Worm (Caenorhabditis elegans): ENCODE results near the gene K02E2.1.

K02E2.1 gene

ce11 chrV:20393773-20394172 lies 42.5 kb downstream of the K02E2.1 start, which contains the start of gene cnc-7:
Gene cnc-7, plus strand, starts transcription at chrV:20394073.
- TF ChIP-seq ceh-13 (GFP tag; optimal IDR thresholded peaks at IDR 0.05) (no peak), flt-1 (GFP tag; IDR thresholded peaks at IDR 0.05) (no peak), tbx-37 (GFP tag; conservative IDR thresholded peaks at IDR 0.05) (no peak), ceh-36 (tag; optimal IDR thresholded peaks at IDR 0.05) (no peak), F13C5.2 (tag; optimal IDR thresholded peaks at IDR 0.05) (no peak), scrt-1 (GFP tag; IDR thresholded peaks at IDR 0.05) (no peak), tbx-11 (GFP tag; IDR thresholded peaks at IDR 0.05) (no peak), ama-1 (optimal IDR thresholded peaks at IDR 0.05) (no peak), pes-1 (GFP tag; IDR thresholded peaks at IDR 0.05) (no peak), tra-4 (tag; optimal IDR thresholded peaks at IDR 0.05) (no peak), ets-7 (tag; optimal IDR thresholded peaks at IDR 0.05) (no peak), hnd-1 (tag; optimal IDR thresholded peaks at IDR 0.05) (no peak), hmg-4 (GFP tag; optimal IDR thresholded peaks at IDR 0.05) (no peak), hmbx-1 (tag; optimal IDR thresholded peaks at IDR 0.05) (no peak), aly-1 (tag; optimal IDR thresholded peaks at IDR 0.05) (no peak)

ce11 chrV:20399532-20400068 lies 48.3 kb downstream of the K02E2.1 start:
- no peak for TF ChIP-seq pes-1 (GFP tag; IDR thresholded peaks at IDR 0.05)
- peak; percentile 55 for TF ChIP-seq ama-1 (optimal IDR thresholded peaks at IDR 0.05)

- no peak for TF ChIP-seq aly-1 (tag; optimal IDR thresholded peaks at IDR 0.05)
- no peak for TF ChIP-seq ceh-13 (GFP tag; optimal IDR thresholded peaks at IDR 0.05)
- no peak for TF ChIP-seq F13C5.2 (tag; optimal IDR thresholded peaks at IDR 0.05)
- no peak for TF ChIP-seq tbx-11 (GFP tag; IDR thresholded peaks at IDR 0.05)
- no peak for TF ChIP-seq tra-4 (tag; optimal IDR thresholded peaks at IDR 0.05)
- TF ChIP-seq pes-1 (GFP tag; IDR thresholded peaks at IDR 0.05), result no peak
- TF ChIP-seq ets-7 (tag; optimal IDR thresholded peaks at IDR 0.05), result no peak
- no peak for TF ChIP-seq hmbx-1 (tag; optimal IDR thresholded peaks at IDR 0.05)
- no peak for TF ChIP-seq sea-1 (GFP tag; conservative IDR thresholded peaks at IDR 0.05)
- no peak for TF ChIP-seq ceh-36 (tag; optimal IDR thresholded peaks at IDR 0.05)
- TF ChIP-seq flt-1 (GFP tag; IDR thresholded peaks at IDR 0.05), result no peak
- no peak for TF ChIP-seq ama-1 (optimal IDR thresholded peaks at IDR 0.05)
- no peak for TF ChIP-seq scrt-1 (GFP tag; IDR thresholded peaks at IDR 0.05)
- TF ChIP-seq hmg-4 (GFP tag; optimal IDR thresholded peaks at IDR 0.05), result no peak
- no peak for TF ChIP-seq hnd-1 (tag; optimal IDR thresholded peaks at IDR 0.05)
- no peak for TF ChIP-seq tbx-37 (GFP tag; conservative IDR thresholded peaks at IDR 0.05)
- TF ChIP-seq B0310.2 (tag; optimal IDR thresholded peaks at IDR 0.05), result no peak
Observed at ce11 chrV:20402842-20403241, 51.5 kb downstream of the K02E2.1 start.

Data from whole organism, early embryonic.